Fruit fly (Drosophila melanogaster): ENCODE results near the gene CG4593.

Gene CG4593

DNA sequence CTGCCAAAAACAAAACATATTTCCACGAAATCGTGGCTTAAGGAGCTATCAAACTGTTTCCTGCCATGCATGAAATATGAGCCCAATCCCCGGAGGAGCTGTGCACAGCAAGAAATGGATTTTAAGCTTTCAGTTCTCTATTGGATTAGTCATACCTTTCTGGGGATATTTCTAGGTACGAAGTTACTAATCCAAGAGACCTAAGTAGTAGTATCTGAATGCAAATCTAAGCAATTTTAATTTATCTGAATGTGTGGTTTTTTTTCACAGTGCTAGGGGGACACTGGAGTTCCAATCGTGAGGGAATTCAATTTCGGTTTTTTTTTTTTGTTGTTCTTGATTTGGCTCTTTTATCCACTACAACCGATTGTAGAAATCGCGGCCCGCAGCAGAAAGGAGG lies 37.3 kb upstream of the CG4593 start (continued):
- TF ChIP-seq CG6792 (GFP tag; optimal IDR thresholded peaks at IDR 0.05) (peak; percentile 24), Sox15 (GFP tag; optimal IDR thresholded peaks at IDR 0.05) (no peak), Hr4 (GFP tag; optimal IDR thresholded peaks at IDR 0.05) (peak; percentile 18), CG11762 (GFP tag; optimal IDR thresholded peaks at IDR 0.05; ENCODE audit: insufficient read depth) (no peak), topi (GFP tag; optimal IDR thresholded peaks at IDR 0.05) (peak; percentile 36), achi (GFP tag; optimal IDR thresholded peaks at IDR 0.05) (peak; percentile 3), Lpt (GFP tag; optimal IDR thresholded peaks at IDR 0.05) (no peak), dsx (GFP tag; optimal IDR thresholded peaks at IDR 0.05; ENCODE audit: poor library complexity, severe bottlenecking) (no peak), Ets21C (GFP tag; optimal IDR thresholded peaks at IDR 0.05) (no peak), CG31627 (GFP tag; optimal IDR thresholded peaks at IDR 0.05) (peak; percentile 28)

DNA sequence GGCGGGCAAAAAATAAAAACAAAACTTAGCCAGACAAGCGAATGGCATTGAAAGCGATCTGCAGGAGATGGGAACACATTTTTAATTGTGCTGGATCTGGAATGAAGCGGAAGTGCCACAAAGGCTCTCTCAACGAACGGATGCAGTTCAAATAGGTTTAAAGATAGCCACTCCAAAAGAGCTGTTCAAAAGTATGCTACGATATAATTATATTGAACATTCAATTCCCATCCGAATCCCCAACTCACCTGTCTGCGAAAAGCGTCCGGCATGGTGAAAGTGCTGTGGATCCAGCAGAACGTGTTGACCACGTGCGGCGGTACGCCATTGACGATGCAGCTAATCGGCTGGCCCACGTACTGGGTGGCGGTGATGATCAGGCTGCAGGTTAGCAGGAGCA lies 36.8 kb upstream of the CG4593 start:
- TF ChIP-seq Eip78C (GFP tag) (no peak), cyc (GFP tag; optimal IDR thresholded peaks at IDR 0.05) (no peak), ss (GFP tag; optimal IDR thresholded peaks at IDR 0.05) (no peak), CG15336 (GFP tag; IDR thresholded peaks at IDR 0.05) (no peak), CG32006 (GFP tag; optimal IDR thresholded peaks at IDR 0.05) (no peak), dac (GFP tag; optimal IDR thresholded peaks at IDR 0.05) (no peak)

DNA sequence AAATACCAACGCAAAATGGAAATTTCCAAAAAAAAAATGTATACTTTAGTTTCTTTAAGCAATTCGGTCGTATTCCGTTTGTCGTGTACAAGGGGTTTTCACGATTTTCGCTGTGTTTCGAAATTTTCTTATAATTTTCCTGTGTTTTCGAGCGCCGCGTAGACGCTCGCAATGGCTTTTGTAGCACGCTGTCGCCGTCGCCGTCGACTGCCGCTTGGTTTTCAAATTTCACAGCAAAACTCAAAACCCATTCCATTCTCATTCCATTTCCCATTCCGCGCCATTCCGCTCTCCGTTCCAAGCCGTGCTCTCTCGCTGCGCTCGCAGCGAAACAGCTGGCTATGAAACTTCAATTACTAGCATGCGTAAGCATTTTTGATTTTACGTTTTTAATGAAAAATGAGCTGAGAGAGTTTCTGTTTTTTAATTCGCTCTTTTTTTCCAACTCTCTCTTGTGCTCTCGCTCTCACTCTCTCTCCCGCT lies 32.2 kb upstream of the CG4593 start:
- TF ChIP-seq CG1621 (tag; optimal IDR thresholded peaks at IDR 0.05) (no peak), Ets96B (tag; optimal IDR thresholded peaks at IDR 0.05) (no peak), spab (GFP tag; optimal IDR thresholded peaks at IDR 0.05) (peak; percentile 15), eg (GFP tag; IDR thresholded peaks at IDR 0.05) (peak; percentile 50; the same call in 2 of the 3 replicates), lz (GFP tag; optimal IDR thresholded peaks at IDR 0.05) (peak; percentile 51), Hr39 (GFP tag; optimal IDR thresholded peaks at IDR 0.05) (peak; percentile 26), CG15336 (GFP tag; IDR thresholded peaks at IDR 0.05) (no peak), cyc (GFP tag; optimal IDR thresholded peaks at IDR 0.05) (peak; percentile 9), vri (GFP tag; optimal IDR thresholded peaks at IDR 0.05) (no peak), pdm3 (GFP tag; optimal IDR thresholded peaks at IDR 0.05) (peak; percentile 37), CG10669 (GFP tag; optimal IDR thresholded peaks at IDR 0.05) (peak; percentile 9), CG8319 (GFP tag; optimal IDR thresholded peaks at IDR 0.05) (no peak), CG10631 (GFP tag; optimal IDR thresholded peaks at IDR 0.05) (peak; percentile 33), CG6808 (GFP tag; optimal IDR thresholded peaks at IDR 0.05) (peak; percentile 22), CG6792 (GFP tag; optimal IDR thresholded peaks at IDR 0.05) (no peak), Sox15 (GFP tag; optimal IDR thresholded peaks at IDR 0.05) (no peak), CG32006 (GFP tag; optimal IDR thresholded peaks at IDR 0.05) (peak; percentile 54), Hr38 (GFP tag; optimal IDR thresholded peaks at IDR 0.05) (no peak), CG31627 (GFP tag; optimal IDR thresholded peaks at IDR 0.05) (peak; percentile 13), CG11902 (GFP tag; optimal IDR thresholded peaks at IDR 0.05) (no peak), CG6163 (GFP tag; IDR thresholded peaks at IDR 0.05) (peak; percentile 72; the same call in 2 of the 3 replicates), CG7368 (GFP tag; optimal IDR thresholded peaks at IDR 0.05) (no peak), CG3032 (tag; optimal IDR thresholded peaks at IDR 0.05) (no peak), CG8119 (GFP tag; IDR thresholded peaks at IDR 0.05) (peak; percentile 59), Met (GFP tag; optimal IDR thresholded peaks at IDR 0.05) (peak; percentile 32), Sox14 (GFP tag; optimal IDR thresholded peaks at IDR 0.05) (peak; percentile 39), svp (GFP tag) (peak; percentile 27), fkh (GFP tag; optimal IDR thresholded peaks at IDR 0.05) (no peak), Blimp-1 (GFP tag; optimal IDR thresholded peaks at IDR 0.05) (no peak), CG16779 (tag; optimal IDR thresholded peaks at IDR 0.05) (peak; percentile 32), CG34406 (GFP tag; optimal IDR thresholded peaks at IDR 0.05) (peak; percentile 10), dsx (GFP tag; optimal IDR thresholded peaks at IDR 0.05; ENCODE audit: poor library complexity, severe bottlenecking) (peak; percentile 17), OdsH (GFP tag; optimal IDR thresholded peaks at IDR 0.05) (peak; percentile 41), Ets21C (GFP tag; optimal IDR thresholded peaks at IDR 0.05) (no peak), CG4318 (GFP tag; optimal IDR thresholded peaks at IDR 0.05) (no peak), fd85E (GFP tag; optimal IDR thresholded peaks at IDR 0.05) (no peak), CG11294 (GFP tag; IDR thresholded peaks at IDR 0.05) (no peak), CG6854 (GFP tag; optimal IDR thresholded peaks at IDR 0.05) (peak; percentile 28), acj6 (GFP tag; optimal IDR thresholded peaks at IDR 0.05) (peak; percentile 1), CG9139 (GFP tag; optimal IDR thresholded peaks at IDR 0.05) (peak; percentile 4)

Data from whole organism, prepupa.